Fruit fly (Drosophila melanogaster): Measurements from ENCODE around the gene lz.

Gene lz

dm6 chrX:9255021-9255420, 29.4 kb upstream of the lz start:
- TF ChIP-seq NK7.1 (GFP tag; optimal IDR thresholded peaks at IDR 0.05) = no peak
- no peak for TF ChIP-seq Atf-2 (GFP tag; optimal IDR thresholded peaks at IDR 0.05)
- TF ChIP-seq crc (GFP tag; optimal IDR thresholded peaks at IDR 0.05) = no peak
- TF ChIP-seq mam (GFP tag; optimal IDR thresholded peaks at IDR 0.05) = no peak
- no peak for TF ChIP-seq CG10959 (GFP tag; IDR thresholded peaks at IDR 0.05)
- peak; percentile 61 for TF ChIP-seq CG10321 (GFP tag; IDR thresholded peaks at IDR 0.05)
- peak; percentile 65 for TF ChIP-seq CG1832 (GFP tag; optimal IDR thresholded peaks at IDR 0.05)
- no peak for TF ChIP-seq TFAM (GFP tag; optimal IDR thresholded peaks at IDR 0.05)
- no peak for TF ChIP-seq B-H2 (GFP tag; optimal IDR thresholded peaks at IDR 0.05)
- peak; percentile 24 for TF ChIP-seq sens (GFP tag)
- no peak for TF ChIP-seq kay (GFP tag; optimal IDR thresholded peaks at IDR 0.05)
- TF ChIP-seq CG11504 (tag; optimal IDR thresholded peaks at IDR 0.05) = no peak
- TF ChIP-seq CG1529 (GFP tag; optimal IDR thresholded peaks at IDR 0.05) = no peak
- no peak for TF ChIP-seq bcd (GFP tag; optimal IDR thresholded peaks at IDR 0.05)
- no peak for TF ChIP-seq Blimp-1 (GFP tag; optimal IDR thresholded peaks at IDR 0.05)
- TF ChIP-seq org-1 (GFP tag; optimal IDR thresholded peaks at IDR 0.05) = no peak
- no peak for TF ChIP-seq da (GFP tag; optimal IDR thresholded peaks at IDR 0.05)
- TF ChIP-seq CG4360 (GFP tag; IDR thresholded peaks at IDR 0.05) = no peak
- 0 out of 3 replicates have a peak, but pooled peaks have one; percentile 15 for TF ChIP-seq row (GFP tag; IDR thresholded peaks at IDR 0.05)
- TF ChIP-seq dmrt11E (tag; optimal IDR thresholded peaks at IDR 0.05) = no peak
- TF ChIP-seq sim (GFP tag; IDR thresholded peaks at IDR 0.05) = no peak
- peak; percentile 79 for TF ChIP-seq sd (tag; optimal IDR thresholded peaks at IDR 0.05)
- TF ChIP-seq MESR4 (GFP tag; optimal IDR thresholded peaks at IDR 0.05) = no peak
- TF ChIP-seq phol (tag; optimal IDR thresholded peaks at IDR 0.05) = no peak
- TF ChIP-seq CG3838 (GFP tag; optimal IDR thresholded peaks at IDR 0.05) = no peak
- no peak for TF ChIP-seq eve (GFP tag; optimal IDR thresholded peaks at IDR 0.05)
- TF ChIP-seq CG1233 (GFP tag; optimal IDR thresholded peaks at IDR 0.05) = no peak
- no peak for TF ChIP-seq vnd (GFP tag; IDR thresholded peaks at IDR 0.05; ENCODE audit: partially characterized antibody)
- no peak for TF ChIP-seq exex (tag; optimal IDR thresholded peaks at IDR 0.05)
- TF ChIP-seq fru (optimal IDR thresholded peaks at IDR 0.05) = no peak
- TF ChIP-seq CG12299 (tag; optimal IDR thresholded peaks at IDR 0.05) = no peak
- TF ChIP-seq CG3163 (GFP tag; optimal IDR thresholded peaks at IDR 0.05) = no peak
- no peak for TF ChIP-seq CG6254 (GFP tag; optimal IDR thresholded peaks at IDR 0.05)
- TF ChIP-seq pzg (GFP tag; optimal IDR thresholded peaks at IDR 0.05) = no peak
- no peak for TF ChIP-seq Trl (optimal IDR thresholded peaks at IDR 0.05)
- TF ChIP-seq Trl (GFP tag; optimal IDR thresholded peaks at IDR 0.05) = no peak
- peak; percentile 60 for TF ChIP-seq D19B (GFP tag; optimal IDR thresholded peaks at IDR 0.05)
- TF ChIP-seq Mrtf (GFP tag; IDR thresholded peaks at IDR 0.05) = no peak
- no peak for TF ChIP-seq CG7839 (tag; optimal IDR thresholded peaks at IDR 0.05)
- TF ChIP-seq gt (GFP tag; IDR thresholded peaks at IDR 0.05) = no peak
- no peak for TF ChIP-seq CG13123 (GFP tag; optimal IDR thresholded peaks at IDR 0.05)
- TF ChIP-seq jigr1 (GFP tag; IDR thresholded peaks at IDR 0.05) = no peak
- TF ChIP-seq Hey (tag; optimal IDR thresholded peaks at IDR 0.05) = no peak
- no peak for TF ChIP-seq hth (optimal IDR thresholded peaks at IDR 0.05)
- no peak for TF ChIP-seq pb (GFP tag; optimal IDR thresholded peaks at IDR 0.05)
- TF ChIP-seq CG14710 (tag; optimal IDR thresholded peaks at IDR 0.05) = no peak
- TF ChIP-seq CG31224 (GFP tag; IDR thresholded peaks at IDR 0.05) = no peak
- TF ChIP-seq CG3281 (GFP tag; optimal IDR thresholded peaks at IDR 0.05) = no peak
- no peak for TF ChIP-seq z (GFP tag; IDR thresholded peaks at IDR 0.05)
- TF ChIP-seq dmrt99B (tag; optimal IDR thresholded peaks at IDR 0.05) = no peak
- TF ChIP-seq ttk (GFP tag; IDR thresholded peaks at IDR 0.05) = no peak
- TF ChIP-seq trem (tag; optimal IDR thresholded peaks at IDR 0.05) = no peak

Measured in whole organism, embryonic.